Worm (Caenorhabditis elegans): Measurements from ENCODE around the gene B0336.13.

- no peak for TF ChIP-seq ceh-83 (GFP tag; optimal IDR thresholded peaks at IDR 0.05)
- no peak for TF ChIP-seq nhr-28 (tag; optimal IDR thresholded peaks at IDR 0.05)
- TF ChIP-seq snpc-4 (tag; optimal IDR thresholded peaks at IDR 0.05): no peak
- no peak for TF ChIP-seq nhr-237 (tag; optimal IDR thresholded peaks at IDR 0.05)
Observed at ce11 chrIII:5734328-5734727, 40.5 kb downstream of the B0336.13 start.

Measured in whole organism, mixed stage, embryonic.